Worm (Caenorhabditis elegans): ENCODE measurements around the gene srh-190.

- TF ChIP-seq drap-1 (GFP tag; optimal IDR thresholded peaks at IDR 0.05) (no peak), ceh-83 (GFP tag; optimal IDR thresholded peaks at IDR 0.05) (no peak), pha-4 (tag; optimal IDR thresholded peaks at IDR 0.05) (no peak), lin-13 (tag; optimal IDR thresholded peaks at IDR 0.05) (no peak), sptf-1 (tag; optimal IDR thresholded peaks at IDR 0.05) (no peak), mls-2 (tag; optimal IDR thresholded peaks at IDR 0.05) (no peak), nhr-76 (tag; optimal IDR thresholded peaks at IDR 0.05) (no peak), nhr-237 (tag; optimal IDR thresholded peaks at IDR 0.05) (no peak), mab-5 (tag; optimal IDR thresholded peaks at IDR 0.05) (no peak), elt-3 (tag; optimal IDR thresholded peaks at IDR 0.05) (no peak), M03D4.4 (tag; optimal IDR thresholded peaks at IDR 0.05) (no peak), snpc-4 (tag; optimal IDR thresholded peaks at IDR 0.05) (no peak), lsy-2 (tag; optimal IDR thresholded peaks at IDR 0.05) (no peak)
Observed at ce11 chrV:3854847-3855246, 48.1 kb upstream of the srh-190 start, which contains the start of gene nhr-186.
